Fruit fly (Drosophila melanogaster) whole organism, embryonic: ENCODE data around the gene CG7377.

Experiments
- Bdp1 ChIP-seq: fragments of 200-800 bp; sonication (Bioruptor generic); optimal IDR thresholded peaks from 3 replicates; lab custom pipeline; 2016; ENCODE audit warnings: missing biosample characterization, missing genetic modification characterization
- Blimp-1 ChIP-seq: fragments of 200-800 bp; sonication (Bioruptor generic); optimal IDR thresholded peaks from 3 replicates; lab custom pipeline; 2018; ENCODE audit warnings: missing biosample characterization, missing genetic modification characterization, mild to moderate bottlenecking, moderate library complexity, missing genetic modification reagents
- Bteb2 ChIP-seq: fragments of 200-800 bp; sonication (Bioruptor generic); optimal IDR thresholded peaks from 2 replicates; lab custom pipeline; 2016; ENCODE audit warnings: missing biosample characterization, missing genetic modification characterization
- CG10431 ChIP-seq: fragments of 200-800 bp; sonication (Bioruptor generic); optimal IDR thresholded peaks from 3 replicates; lab custom pipeline; 2018; ENCODE audit warnings: missing biosample characterization, mild to moderate bottlenecking, missing genetic modification characterization
- CG10565 ChIP-seq: fragments of 200-800 bp; sonication (Bioruptor generic); optimal IDR thresholded peaks from 3 replicates; lab custom pipeline; 2016; ENCODE audit warnings: missing biosample characterization, mild to moderate bottlenecking, missing genetic modification characterization
- CG11504 ChIP-seq: fragments of 200-800 bp; sonication (Bioruptor generic); optimal IDR thresholded peaks from 3 replicates; lab custom pipeline; 2019; ENCODE audit warnings: missing biosample characterization, mild to moderate bottlenecking, missing genetic modification characterization, moderate library complexity
- CG12104 ChIP-seq: fragments of 200-800 bp; sonication (Bioruptor generic); optimal IDR thresholded peaks from 3 replicates; lab custom pipeline; 2016; ENCODE audit warnings: missing biosample characterization, missing genetic modification characterization
- CG12659 ChIP-seq: fragments of 200-800 bp; sonication (Bioruptor generic); optimal IDR thresholded peaks from 3 replicates; lab custom pipeline; 2017; ENCODE audit warnings: mild to moderate bottlenecking, missing biosample characterization, missing genetic modification reagents, missing genetic modification characterization
- CG12744 ChIP-seq: fragments of 200-800 bp; sonication (Bioruptor generic); optimal IDR thresholded peaks from 2 replicates; lab custom pipeline; 2016; ENCODE audit warnings: missing biosample characterization, missing genetic modification characterization
- CG1647 ChIP-seq: fragments of 200-800 bp; sonication (Bioruptor generic); optimal IDR thresholded peaks from 3 replicates; lab custom pipeline; 2016; ENCODE audit warnings: missing biosample characterization, missing genetic modification characterization
- CG16813 ChIP-seq: fragments of 200-800 bp; sonication (Bioruptor generic); IDR thresholded peaks from 3 replicates; pipeline ENCODE4 v1.3.6; 2022; ENCODE audit warnings: missing biosample characterization, missing genetic modification characterization; ENCODE audit not compliant: partially characterized antibody
- CG17328 ChIP-seq: fragments of 200-800 bp; sonication (Bioruptor generic); IDR thresholded peaks from 2 replicates; pipeline ENCODE4 v1.3.6; 2022; ENCODE audit warnings: missing biosample characterization, missing genetic modification characterization
- CG17359 ChIP-seq: fragments of 200-800 bp; sonication (Bioruptor generic); optimal IDR thresholded peaks from 3 replicates; lab custom pipeline; 2018; ENCODE audit warnings: missing biosample characterization, mild to moderate bottlenecking, missing genetic modification characterization, moderate library complexity
- CG2202 ChIP-seq: fragments of 200-800 bp; sonication (Bioruptor generic); optimal IDR thresholded peaks from 2 replicates; lab custom pipeline; 2018; ENCODE audit warnings: missing biosample characterization, mild to moderate bottlenecking, missing genetic modification characterization
- CG3726 ChIP-seq: fragments of 200-800 bp; sonication (Bioruptor generic); IDR thresholded peaks from 3 replicates; pipeline ENCODE4, ENCODE4 v1.3.6; 2022; ENCODE audit warnings: missing biosample characterization, missing genetic modification characterization
- CG4328 ChIP-seq: fragments of 200-800 bp; sonication (Bioruptor generic); optimal IDR thresholded peaks from 3 replicates; lab custom pipeline; 2017; ENCODE audit warnings: missing biosample characterization, missing genetic modification reagents, missing genetic modification characterization
- CG6854 ChIP-seq: fragments of 200-800 bp; sonication (Bioruptor generic); optimal IDR thresholded peaks from 3 replicates; lab custom pipeline; 2017; ENCODE audit warnings: missing biosample characterization, mild to moderate bottlenecking, missing genetic modification characterization
- CG7839 ChIP-seq: fragments of 200-800 bp; sonication (Bioruptor generic); optimal IDR thresholded peaks from 3 replicates; lab custom pipeline; 2018; ENCODE audit warnings: missing biosample characterization, mild to moderate bottlenecking, missing genetic modification characterization, moderate library complexity
- CG8944 ChIP-seq: fragments of 200-800 bp; sonication (Bioruptor generic); optimal IDR thresholded peaks from 3 replicates; lab custom pipeline; 2016; ENCODE audit warnings: missing biosample characterization, missing genetic modification characterization
- CG9609 ChIP-seq: fragments of 200-800 bp; sonication (Bioruptor generic); optimal IDR thresholded peaks from 3 replicates; lab custom pipeline; 2016; ENCODE audit warnings: missing biosample characterization, missing genetic modification characterization
- Ets65A ChIP-seq: fragments of 200-800 bp; sonication (Bioruptor generic); peaks from one replicate; lab custom pipeline; 2016; ENCODE audit warnings: missing biosample characterization, missing genetic modification characterization
- Hmr ChIP-seq: fragments of 200-800 bp; sonication (Bioruptor generic); optimal IDR thresholded peaks from 3 replicates; lab custom pipeline; 2017; ENCODE audit warnings: mild to moderate bottlenecking, missing biosample characterization, missing genetic modification reagents, missing genetic modification characterization
- Mes4 ChIP-seq: fragments of 200-800 bp; sonication (Bioruptor generic); optimal IDR thresholded peaks from 2 replicates; lab custom pipeline; 2016; ENCODE audit warnings: missing biosample characterization, missing genetic modification characterization
- Nf-YA ChIP-seq: fragments of 200-800 bp; sonication (Bioruptor generic); IDR thresholded peaks from 2 replicates; pipeline ENCODE4 v1.3.6; 2022; ENCODE audit warnings: missing biosample characterization, missing genetic modification characterization
- Nf-YC ChIP-seq: fragments of 200-800 bp; optimal IDR thresholded peaks from 3 replicates; lab custom pipeline; 2019; ENCODE audit warnings: missing biosample characterization, mild to moderate bottlenecking, missing genetic modification characterization, moderate library complexity
- Opbp ChIP-seq: fragments of 200-800 bp; sonication (Bioruptor generic); IDR thresholded peaks from 3 replicates; pipeline ENCODE4 v1.3.6; 2022; ENCODE audit warnings: missing biosample characterization, missing genetic modification characterization; ENCODE audit not compliant: partially characterized antibody
- PHDP ChIP-seq: fragments of 200-800 bp; sonication (Bioruptor generic); optimal IDR thresholded peaks from 3 replicates; lab custom pipeline; 2018; ENCODE audit warnings: missing biosample characterization, mild to moderate bottlenecking, missing genetic modification characterization, moderate library complexity
- Scr ChIP-seq: fragments of 200-800 bp; sonication (Bioruptor generic); IDR thresholded peaks from 2 replicates; pipeline ENCODE4 v1.3.6; 2022; ENCODE audit warnings: missing biosample characterization, missing genetic modification characterization; ENCODE audit not compliant: partially characterized antibody
- Side ChIP-seq: fragments of 200-800 bp; sonication (Bioruptor generic); optimal IDR thresholded peaks from 2 replicates; lab custom pipeline; 2016; ENCODE audit warnings: missing biosample characterization, missing genetic modification characterization
- Trl ChIP-seq, 3 experiments: fragments of >200 bp in 2 of 3; fragments of 200-800 bp in 1 of 3; sonication (Bioruptor generic) in 1 of 3; optimal IDR thresholded peaks; 2 replicates in 1 of 3; 3 replicates in 2 of 3; lab custom pipeline; 2016 to 2017; ENCODE audit warnings: missing biosample characterization in 1 of 3, missing genetic modification characterization in 1 of 3
- ara ChIP-seq: fragments of 200-800 bp; sonication (Bioruptor generic); IDR thresholded peaks from 2 replicates; pipeline ENCODE4 v1.3.6; 2022; ENCODE audit warnings: missing biosample characterization, missing genetic modification characterization
- ato ChIP-seq: fragments of 200-800 bp; sonication (Bioruptor generic); IDR thresholded peaks from 2 replicates; pipeline ENCODE4 v1.3.6; 2022; ENCODE audit warnings: missing biosample characterization, missing genetic modification characterization; ENCODE audit not compliant: partially characterized antibody
- danr ChIP-seq: fragments of 200-800 bp; sonication (Bioruptor generic); IDR thresholded peaks from 2 replicates; pipeline ENCODE4 v1.3.6; 2022; ENCODE audit warnings: missing biosample characterization, missing genetic modification characterization
- dpn ChIP-seq, 2 experiments: fragments of 200-800 bp; sonication (Bioruptor generic); optimal IDR thresholded peaks; 3 replicates each; lab custom pipeline; 2016; ENCODE audit warnings: missing biosample characterization in 2 of 2, missing genetic modification characterization in 2 of 2
- dysf ChIP-seq: fragments of 200-800 bp; sonication (Bioruptor generic); IDR thresholded peaks from 3 replicates; pipeline ENCODE4 v1.3.6; 2022; ENCODE audit warnings: missing biosample characterization, missing genetic modification characterization
- en ChIP-seq: fragments of 200-800 bp; sonication (Bioruptor generic); optimal IDR thresholded peaks from 2 replicates; lab custom pipeline; 2016; ENCODE audit warnings: missing biosample characterization, missing genetic modification characterization
- lilli ChIP-seq: fragments of 200-800 bp; sonication (Bioruptor generic); optimal IDR thresholded peaks from 3 replicates; lab custom pipeline; 2016; ENCODE audit warnings: missing biosample characterization, missing genetic modification characterization
- nerfin-2 ChIP-seq: fragments of 200-800 bp; sonication (Bioruptor generic); IDR thresholded peaks from 2 replicates; pipeline ENCODE4 v1.3.6; 2022; ENCODE audit warnings: missing biosample characterization, missing genetic modification characterization; ENCODE audit not compliant: partially characterized antibody
- pb ChIP-seq: fragments of 200-800 bp; sonication (Bioruptor generic); optimal IDR thresholded peaks from 3 replicates; lab custom pipeline; 2016; ENCODE audit warnings: missing biosample characterization, missing genetic modification characterization
- peb ChIP-seq: fragments of 200-800 bp; sonication (Bioruptor generic); IDR thresholded peaks from 2 replicates; pipeline ENCODE4 v1.3.6; 2022; ENCODE audit warnings: missing biosample characterization, missing genetic modification characterization
- pho ChIP-seq: fragments of 200-800 bp; sonication (Bioruptor generic); optimal IDR thresholded peaks from 2 replicates; lab custom pipeline; 2016; ENCODE audit warnings: missing biosample characterization, missing genetic modification characterization
- pros ChIP-seq: fragments of 200-800 bp; sonication (Bioruptor generic); optimal IDR thresholded peaks from 3 replicates; lab custom pipeline; 2019; ENCODE audit warnings: missing biosample characterization, mild to moderate bottlenecking, missing genetic modification characterization, moderate library complexity
- ranshi ChIP-seq: fragments of 200-800 bp; sonication (Bioruptor generic); IDR thresholded peaks from 2 replicates; pipeline ENCODE4 v1.3.6; 2022; ENCODE audit warnings: missing biosample characterization, missing genetic modification characterization
- schlank ChIP-seq: fragments of 200-800 bp; sonication (Bioruptor generic); optimal IDR thresholded peaks from 2 replicates; lab custom pipeline; 2018; ENCODE audit warnings: missing biosample characterization, mild to moderate bottlenecking, missing genetic modification characterization
- sr ChIP-seq: fragments of 200-800 bp; sonication (Bioruptor generic); IDR thresholded peaks from 3 replicates; pipeline ENCODE4 v1.3.6; 2022; ENCODE audit warnings: missing biosample characterization, missing genetic modification characterization
- toy ChIP-seq: fragments of 200-800 bp; sonication (Bioruptor generic); IDR thresholded peaks from 2 replicates; pipeline ENCODE4 v1.3.6; 2022; ENCODE audit warnings: missing biosample characterization, missing genetic modification characterization
- twi ChIP-seq: fragments of 200-800 bp; optimal IDR thresholded peaks from 2 replicates; lab custom pipeline; 2019; ENCODE audit warnings: missing biosample characterization, mild to moderate bottlenecking, missing genetic modification characterization, moderate library complexity
- unpg ChIP-seq: fragments of 200-800 bp; sonication (Bioruptor generic); optimal IDR thresholded peaks from 3 replicates; lab custom pipeline; 2018; ENCODE audit warnings: missing biosample characterization, mild to moderate bottlenecking, missing genetic modification characterization, moderate library complexity
- zen2 ChIP-seq: fragments of 200-800 bp; sonication (Bioruptor generic); IDR thresholded peaks from 3 replicates; pipeline ENCODE4 v1.3.6; 2022; ENCODE audit warnings: missing biosample characterization, missing genetic modification characterization; ENCODE audit not compliant: partially characterized antibody

CG7377 gene

dm6 chr3L:11552996-11553671 is 36.4 kb upstream of the CG7377 start (continued):
- TF ChIP-seq CG11504 (tag; lab: Kevin White, UChicago), result peak; percentile 100
- peak; percentile 90 for TF ChIP-seq pros (GFP tag; lab: Kevin White, UChicago)
- TF ChIP-seq Scr (GFP tag; lab: Robert Waterston, UW), result peak; percentile 55
- TF ChIP-seq pb (GFP tag; lab: Kevin White, UChicago), result peak; percentile 12
- peak; percentile 63 for TF ChIP-seq Hmr (GFP tag; lab: Kevin White, UChicago)
- TF ChIP-seq CG7839 (tag; lab: Kevin White, UChicago), result peak; percentile 28
- no peak for TF ChIP-seq dysf (GFP tag; lab: Robert Waterston, UW)
- TF ChIP-seq Nf-YC (tag; lab: Kevin White, UChicago), result peak; percentile 58
- peak; percentile 32 for TF ChIP-seq Blimp-1 (GFP tag; lab: Kevin White, UChicago)
- no peak for TF ChIP-seq danr (GFP tag; lab: Robert Waterston, UW)
- no peak for TF ChIP-seq schlank
- no peak for TF ChIP-seq CG10565 (GFP tag; lab: Kevin White, UChicago)
- no peak for TF ChIP-seq CG9609
- TF ChIP-seq Side, result no peak
- peak in 1 of 2 experiments; percentile 10 for TF ChIP-seq dpn (GFP tag; optimal IDR thresholded peaks at IDR 0.05; lab: Kevin White, UChicago)
- no peak for TF ChIP-seq ranshi (GFP tag; lab: Robert Waterston, UW)
- no peak for TF ChIP-seq nerfin-2 (GFP tag; lab: Robert Waterston, UW)
- TF ChIP-seq CG12659 (GFP tag; lab: Kevin White, UChicago), result peak; percentile 5
- TF ChIP-seq pho (GFP tag; lab: Kevin White, UChicago), result no peak
- TF ChIP-seq PHDP (tag; lab: Kevin White, UChicago), result no peak
- no peak for TF ChIP-seq en
- no peak for TF ChIP-seq CG12104 (GFP tag; lab: Kevin White, UChicago)
- TF ChIP-seq toy (GFP tag; lab: Robert Waterston, UW), result 0 out of 2 replicates have a peak, but pooled peaks have one; percentile 6
- no peak for TF ChIP-seq CG10431 (GFP tag; lab: Kevin White, UChicago)
- 0 out of 2 replicates have a peak, but pooled peaks have one; percentile 11 for TF ChIP-seq CG17328 (GFP tag; lab: Robert Waterston, UW)
- peak; percentile 60; the same call in 2 of the 3 replicates for TF ChIP-seq sr (GFP tag; lab: Robert Waterston, UW)
- no peak for TF ChIP-seq Bdp1 (GFP tag; lab: Kevin White, UChicago)
- TF ChIP-seq CG4328 (GFP tag; lab: Kevin White, UChicago), result no peak
- no peak for TF ChIP-seq lilli (GFP tag; lab: Kevin White, UChicago)
- TF ChIP-seq twi (tag; lab: Kevin White, UChicago), result no peak
- peak; percentile 11 for TF ChIP-seq unpg (GFP tag; lab: Kevin White, UChicago)
- TF ChIP-seq Nf-YA (GFP tag; lab: Robert Waterston, UW), result no peak
- peak; percentile 95 for TF ChIP-seq zen2 (GFP tag; lab: Robert Waterston, UW)
- TF ChIP-seq CG1647 (GFP tag; lab: Kevin White, UChicago), result no peak
- peak; percentile 19 for TF ChIP-seq CG2202 (tag; lab: Kevin White, UChicago)
- TF ChIP-seq ara (GFP tag; lab: Robert Waterston, UW), result no peak
- TF ChIP-seq CG16813, result no peak; the same call in 2 of the 3 replicates
- TF ChIP-seq Mes4 (GFP tag; lab: Kevin White, UChicago), result no peak
- peak; percentile 99 to 100 for TF ChIP-seq Trl (optimal IDR thresholded peaks at IDR 0.05; lab: Kevin White, UChicago)
- peak; percentile 78 for TF ChIP-seq Trl (GFP tag; optimal IDR thresholded peaks at IDR 0.05; lab: Kevin White, UChicago)
- peak; percentile 40; the same call in 1 of the 3 replicates for TF ChIP-seq Opbp (GFP tag; lab: Robert Waterston, UW)
- peak; percentile 29 for TF ChIP-seq CG6854
- peak; percentile 44 for TF ChIP-seq CG17359
- peak; percentile 15; the same call in 1 of the 2 replicates for TF ChIP-seq ato
- TF ChIP-seq CG3726 (GFP tag; lab: Robert Waterston, UW), result no peak
- TF ChIP-seq Ets65A (GFP tag; lab: Kevin White, UChicago), result no peak
- TF ChIP-seq CG8944 (GFP tag; lab: Kevin White, UChicago), result no peak
- TF ChIP-seq CG12744, result no peak
- TF ChIP-seq Bteb2 (GFP tag; lab: Kevin White, UChicago), result no peak
- no peak for TF ChIP-seq peb
